Fruit fly (Drosophila melanogaster) whole organism, embryonic: ENCODE results near the gene Tbc1d22.

Experiments used
- Antp ChIP-seq: fragments of 200-800 bp; sonication (Bioruptor generic); optimal IDR thresholded peaks from 3 replicates; lab custom pipeline; 2016; ENCODE audit warnings: missing biosample characterization, missing genetic modification characterization
- B-H2 ChIP-seq: fragments of 200-800 bp; sonication (Bioruptor generic); optimal IDR thresholded peaks from 2 replicates; lab custom pipeline; 2018; ENCODE audit warnings: missing biosample characterization, mild to moderate bottlenecking, missing genetic modification characterization
- CG10321 ChIP-seq: fragments of 200-800 bp; sonication (Bioruptor generic); IDR thresholded peaks from 2 replicates; pipeline ENCODE4 v1.3.6; 2022; ENCODE audit warnings: missing biosample characterization, missing genetic modification characterization
- CG10565 ChIP-seq: fragments of 200-800 bp; sonication (Bioruptor generic); optimal IDR thresholded peaks from 3 replicates; lab custom pipeline; 2016; ENCODE audit warnings: missing biosample characterization, mild to moderate bottlenecking, missing genetic modification characterization
- CG11093 ChIP-seq: fragments of 200-800 bp; sonication (Bioruptor generic); IDR thresholded peaks from 3 replicates; pipeline ENCODE4 v1.3.6; 2022; ENCODE audit warnings: missing biosample characterization, missing genetic modification characterization
- CG14860 ChIP-seq: fragments of 200-800 bp; sonication (Bioruptor generic); IDR thresholded peaks from 3 replicates; pipeline ENCODE4 v1.3.6; 2022; ENCODE audit warnings: missing biosample characterization, missing genetic modification characterization; ENCODE audit not compliant: partially characterized antibody
- CG15011 ChIP-seq: fragments of 200-800 bp; sonication (Bioruptor generic); optimal IDR thresholded peaks from 3 replicates; lab custom pipeline; 2018; ENCODE audit warnings: missing biosample characterization, mild to moderate bottlenecking, missing genetic modification characterization
- CG16779 ChIP-seq: fragments of 200-800 bp; sonication (Bioruptor generic); IDR thresholded peaks from 2 replicates; pipeline ENCODE4 v1.3.6; 2022; ENCODE audit warnings: missing biosample characterization, missing genetic modification characterization
- CG17186 ChIP-seq: fragments of 200-800 bp; sonication (Bioruptor generic); optimal IDR thresholded peaks from 3 replicates; lab custom pipeline; 2017; ENCODE audit warnings: missing biosample characterization, missing genetic modification reagents, missing genetic modification characterization
- CG1832 ChIP-seq: fragments of 200-800 bp; sonication (Bioruptor generic); optimal IDR thresholded peaks from 2 replicates; lab custom pipeline; 2017; ENCODE audit warnings: missing biosample characterization, mild to moderate bottlenecking, missing genetic modification characterization, inconsistent platforms
- CG2129 ChIP-seq: fragments of 200-800 bp; sonication (Bioruptor generic); IDR thresholded peaks from 2 replicates; pipeline ENCODE4 v1.3.6; 2022; ENCODE audit warnings: missing biosample characterization, missing genetic modification characterization; ENCODE audit not compliant: partially characterized antibody
- CG2889 ChIP-seq: fragments of 200-800 bp; sonication (Bioruptor generic); IDR thresholded peaks from 3 replicates; pipeline ENCODE4 v1.3.6; 2022; ENCODE audit warnings: missing biosample characterization, missing genetic modification characterization
- CG30431 ChIP-seq: fragments of 200-800 bp; sonication (Bioruptor generic); optimal IDR thresholded peaks from 2 replicates; lab custom pipeline; 2017; ENCODE audit warnings: missing biosample characterization, missing genetic modification characterization
- CG32532 ChIP-seq: fragments of 200-800 bp; sonication (Bioruptor generic); IDR thresholded peaks from 2 replicates; pipeline ENCODE4 v1.3.6; 2022; ENCODE audit warnings: missing biosample characterization, missing genetic modification characterization
- CG4617 ChIP-seq: fragments of 200-800 bp; sonication (Bioruptor generic); optimal IDR thresholded peaks from 3 replicates; lab custom pipeline; 2016; ENCODE audit warnings: missing biosample characterization, missing genetic modification characterization, borderline replicate concordance
- CG4854 ChIP-seq: fragments of 200-800 bp; sonication (Bioruptor generic); optimal IDR thresholded peaks from 2 replicates; lab custom pipeline; 2016; ENCODE audit warnings: missing biosample characterization, missing genetic modification characterization, inconsistent platforms
- CG6791 ChIP-seq: fragments of 200-800 bp; sonication (Bioruptor generic); IDR thresholded peaks from 3 replicates; pipeline ENCODE4 v1.3.6; 2022; ENCODE audit warnings: missing biosample characterization, missing genetic modification characterization; ENCODE audit not compliant: partially characterized antibody
- CG8388 ChIP-seq: fragments of 200-800 bp; sonication (Bioruptor generic); optimal IDR thresholded peaks from 2 replicates; lab custom pipeline; 2019; ENCODE audit warnings: missing biosample characterization, mild to moderate bottlenecking, missing genetic modification characterization, moderate library complexity
- Camta ChIP-seq: fragments of 200-800 bp; sonication (Bioruptor generic); optimal IDR thresholded peaks from 2 replicates; lab custom pipeline; 2016; ENCODE audit warnings: missing biosample characterization, missing genetic modification characterization
- D ChIP-seq, 2 experiments: fragments of 200-800 bp in 1 of 2; fragments of >200 bp in 1 of 2; sonication (Bioruptor generic) in 1 of 2; optimal IDR thresholded peaks; 2 replicates in 1 of 2; 3 replicates in 1 of 2; lab custom pipeline; 2017; ENCODE audit warnings: mild to moderate bottlenecking in 1 of 2, missing biosample characterization in 1 of 2, missing genetic modification characterization in 1 of 2, missing genetic modification reagents in 1 of 2
- H2.0 ChIP-seq: fragments of 200-800 bp; sonication (Bioruptor generic); IDR thresholded peaks from 2 replicates; pipeline ENCODE4 v1.3.6; 2022; ENCODE audit warnings: missing biosample characterization, missing genetic modification characterization
- Hsf ChIP-seq: fragments of 200-800 bp; sonication (Bioruptor generic); optimal IDR thresholded peaks from 3 replicates; lab custom pipeline; 2016; ENCODE audit warnings: missing biosample characterization, missing genetic modification characterization
- Mad ChIP-seq: fragments of 200-800 bp; sonication (Bioruptor generic); optimal IDR thresholded peaks from 2 replicates; lab custom pipeline; 2016; ENCODE audit warnings: missing biosample characterization, missing genetic modification characterization
- Max ChIP-seq: fragments of 200-800 bp; sonication (Bioruptor generic); optimal IDR thresholded peaks from 2 replicates; lab custom pipeline; 2016; ENCODE audit warnings: missing biosample characterization, mild to moderate bottlenecking, missing genetic modification characterization
- Opbp ChIP-seq: fragments of 200-800 bp; sonication (Bioruptor generic); IDR thresholded peaks from 3 replicates; pipeline ENCODE4 v1.3.6; 2022; ENCODE audit warnings: missing biosample characterization, missing genetic modification characterization; ENCODE audit not compliant: partially characterized antibody
- Pdp1 ChIP-seq, 2 experiments: fragments of 200-800 bp; sonication (Bioruptor generic); optimal IDR thresholded peaks; 3 replicates each; lab custom pipeline; 2016; ENCODE audit warnings: missing biosample characterization in 2 of 2, missing genetic modification characterization in 2 of 2, mild to moderate bottlenecking in 1 of 2, moderate library complexity in 1 of 2
- Six4 ChIP-seq: fragments of 200-800 bp; sonication (Bioruptor generic); optimal IDR thresholded peaks from 2 replicates; lab custom pipeline; 2016; ENCODE audit warnings: missing biosample characterization, missing genetic modification characterization
- Spps ChIP-seq: fragments of 200-800 bp; sonication (Bioruptor generic); optimal IDR thresholded peaks from 2 replicates; lab custom pipeline; 2018; ENCODE audit warnings: missing biosample characterization, mild to moderate bottlenecking, missing genetic modification characterization
- Taf1 ChIP-seq: fragments of 200-800 bp; sonication (Bioruptor generic); IDR thresholded peaks from 2 replicates; pipeline ENCODE4 v1.3.6; 2022; ENCODE audit warnings: missing biosample characterization, missing genetic modification characterization
- Tbp ChIP-seq: fragments of >200 bp; optimal IDR thresholded peaks from 2 replicates; lab custom pipeline; 2018; ENCODE audit warnings: missing biosample characterization, missing genetic modification characterization
- Trl ChIP-seq, 3 experiments: fragments of >200 bp in 2 of 3; fragments of 200-800 bp in 1 of 3; sonication (Bioruptor generic) in 1 of 3; optimal IDR thresholded peaks; 2 replicates in 1 of 3; 3 replicates in 2 of 3; lab custom pipeline; 2016 to 2017; ENCODE audit warnings: missing biosample characterization in 1 of 3, missing genetic modification characterization in 1 of 3
- ab ChIP-seq: fragments of 200-800 bp; sonication (Bioruptor generic); optimal IDR thresholded peaks from 2 replicates; lab custom pipeline; 2016; ENCODE audit warnings: missing biosample characterization, missing genetic modification characterization
- ato ChIP-seq: fragments of 200-800 bp; sonication (Bioruptor generic); IDR thresholded peaks from 2 replicates; pipeline ENCODE4 v1.3.6; 2022; ENCODE audit warnings: missing biosample characterization, missing genetic modification characterization; ENCODE audit not compliant: partially characterized antibody
- ci ChIP-seq: fragments of 200-800 bp; sonication (Bioruptor generic); IDR thresholded peaks from 3 replicates; pipeline ENCODE4 v1.3.6; 2022; ENCODE audit warnings: missing biosample characterization, missing genetic modification characterization
- cwo ChIP-seq: fragments of 200-800 bp; sonication (Bioruptor generic); optimal IDR thresholded peaks from 3 replicates; lab custom pipeline; 2017; ENCODE audit warnings: missing biosample characterization, missing genetic modification characterization, mild to moderate bottlenecking, moderate library complexity, missing genetic modification reagents
- exex ChIP-seq: fragments of 200-800 bp; sonication (Bioruptor generic); optimal IDR thresholded peaks from 4 replicates; lab custom pipeline; 2018; ENCODE audit warnings: missing biosample characterization, mild to moderate bottlenecking, missing genetic modification characterization, moderate library complexity
- gcm ChIP-seq: fragments of 200-800 bp; sonication (Bioruptor generic); optimal IDR thresholded peaks from 2 replicates; lab custom pipeline; 2019; ENCODE audit warnings: missing biosample characterization, mild to moderate bottlenecking, missing genetic modification characterization, moderate library complexity
- gfzf ChIP-seq: fragments of 200-800 bp; sonication (Bioruptor generic); optimal IDR thresholded peaks from 2 replicates; lab custom pipeline; 2016; ENCODE audit warnings: missing biosample characterization, mild to moderate bottlenecking, missing genetic modification characterization, moderate library complexity
- gt ChIP-seq: fragments of 200-800 bp; sonication (Bioruptor generic); IDR thresholded peaks from 2 replicates; pipeline ENCODE4 v1.3.6; 2022; ENCODE audit warnings: missing biosample characterization, missing genetic modification characterization
- hbn ChIP-seq: fragments of 200-800 bp; sonication (Bioruptor generic); IDR thresholded peaks from 2 replicates; pipeline ENCODE4 v1.3.6; 2022; ENCODE audit warnings: missing biosample characterization, missing genetic modification characterization; ENCODE audit not compliant: partially characterized antibody
- jigr1 ChIP-seq: fragments of 200-800 bp; sonication (Bioruptor generic); IDR thresholded peaks from 3 replicates; pipeline ENCODE4 v1.3.6; 2022; ENCODE audit warnings: missing biosample characterization, missing genetic modification characterization
- peb ChIP-seq: fragments of 200-800 bp; sonication (Bioruptor generic); IDR thresholded peaks from 2 replicates; pipeline ENCODE4 v1.3.6; 2022; ENCODE audit warnings: missing biosample characterization, missing genetic modification characterization
- psq ChIP-seq: fragments of 200-800 bp; sonication (Bioruptor generic); optimal IDR thresholded peaks from 2 replicates; lab custom pipeline; 2017; ENCODE audit warnings: missing biosample characterization, missing genetic modification characterization
- pum ChIP-seq: fragments of 200-800 bp; sonication (Bioruptor generic); optimal IDR thresholded peaks from 2 replicates; lab custom pipeline; 2016; ENCODE audit warnings: missing biosample characterization, missing genetic modification characterization
- seq ChIP-seq: fragments of 200-800 bp; sonication (Bioruptor generic); IDR thresholded peaks from 2 replicates; pipeline ENCODE4 v1.3.6; 2022; ENCODE audit warnings: missing biosample characterization, missing genetic modification characterization
- sim ChIP-seq: fragments of 200-800 bp; sonication (Bioruptor generic); IDR thresholded peaks from 2 replicates; pipeline ENCODE4 v1.3.6; 2022; ENCODE audit warnings: missing biosample characterization, missing genetic modification characterization
- tna ChIP-seq: fragments of 200-800 bp; sonication (Bioruptor generic); IDR thresholded peaks from 2 replicates; pipeline ENCODE4 v1.3.6; 2022; ENCODE audit warnings: missing biosample characterization, missing genetic modification characterization; ENCODE audit not compliant: partially characterized antibody
- toy ChIP-seq: fragments of 200-800 bp; sonication (Bioruptor generic); IDR thresholded peaks from 2 replicates; pipeline ENCODE4 v1.3.6; 2022; ENCODE audit warnings: missing biosample characterization, missing genetic modification characterization
- unpg ChIP-seq: fragments of 200-800 bp; sonication (Bioruptor generic); optimal IDR thresholded peaks from 3 replicates; lab custom pipeline; 2018; ENCODE audit warnings: missing biosample characterization, mild to moderate bottlenecking, missing genetic modification characterization, moderate library complexity

Gene Tbc1d22

dm6 chr3R:21140458-21140857 is 38.5 kb downstream of the Tbc1d22 start, which contains the start of gene SNF4Agamma (continued):
- TF ChIP-seq toy (GFP tag; lab: Robert Waterston, UW), result no peak
- TF ChIP-seq CG11093 (GFP tag; lab: Robert Waterston, UW), result no peak
- no peak for TF ChIP-seq CG10565 (GFP tag; lab: Kevin White, UChicago)
- no peak for TF ChIP-seq tna (GFP tag; lab: Robert Waterston, UW)
- TF ChIP-seq ci (GFP tag; lab: Robert Waterston, UW), result no peak
- peak; percentile 58; the same call in 2 of the 3 replicates for TF ChIP-seq Opbp
- TF ChIP-seq Six4, result no peak
- peak; percentile 63 for TF ChIP-seq hbn (GFP tag; lab: Robert Waterston, UW)
- no peak for TF ChIP-seq ab
- TF ChIP-seq CG30431 (GFP tag; lab: Kevin White, UChicago), result no peak
- no peak for TF ChIP-seq Max (GFP tag; lab: Kevin White, UChicago)
- no peak for TF ChIP-seq CG8388 (GFP tag; lab: Kevin White, UChicago)
- no peak for TF ChIP-seq CG2889 (GFP tag; lab: Robert Waterston, UW)
- TF ChIP-seq CG2129 (GFP tag; lab: Robert Waterston, UW), result peak; percentile 60
- TF ChIP-seq CG4854 (GFP tag; lab: Kevin White, UChicago), result peak; percentile 20
- no peak for TF ChIP-seq CG16779 (GFP tag; lab: Robert Waterston, UW)
- peak; percentile 4 for TF ChIP-seq Hsf (GFP tag; lab: Kevin White, UChicago)
- TF ChIP-seq jigr1 (GFP tag; lab: Robert Waterston, UW), result no peak
- no peak for TF ChIP-seq peb (GFP tag; lab: Robert Waterston, UW)
- TF ChIP-seq Camta, result peak; percentile 7
- TF ChIP-seq sim, result no peak
- no peak for TF ChIP-seq gt (GFP tag; lab: Robert Waterston, UW)
- no peak for TF ChIP-seq Trl (optimal IDR thresholded peaks at IDR 0.05; lab: Kevin White, UChicago)
- no peak for TF ChIP-seq Trl (GFP tag; optimal IDR thresholded peaks at IDR 0.05; lab: Kevin White, UChicago)
- TF ChIP-seq cwo (GFP tag; lab: Kevin White, UChicago), result no peak

dm6 chr3R:21141341-21141740 is 39.3 kb downstream of the Tbc1d22 start:
- TF ChIP-seq Antp (GFP tag; lab: Kevin White, UChicago) (no peak), Tbp (GFP tag; lab: Kevin White, UChicago) (no peak), gcm (no peak), CG1832 (no peak), exex (tag; lab: Kevin White, UChicago) (peak; percentile 69), CG10321 (GFP tag; lab: Robert Waterston, UW) (peak; percentile 51; the same call in 1 of the 2 replicates), pum (GFP tag; lab: Kevin White, UChicago) (no peak), ato (0 out of 2 replicates have a peak, but pooled peaks have one; percentile 18), CG14860 (no peak), Pdp1 (GFP tag; optimal IDR thresholded peaks at IDR 0.05; lab: Kevin White, UChicago) (peak in 1 of 2 experiments; percentile 71), D (optimal IDR thresholded peaks at IDR 0.05; lab: Kevin White, UChicago) (no peak), D (GFP tag; optimal IDR thresholded peaks at IDR 0.05; lab: Kevin White, UChicago) (no peak), B-H2 (no peak), psq (GFP tag; lab: Kevin White, UChicago) (no peak), Spps (tag; lab: Kevin White, UChicago) (no peak), CG17186 (GFP tag; lab: Kevin White, UChicago) (no peak), Trl (optimal IDR thresholded peaks at IDR 0.05; lab: Kevin White, UChicago) (peak in 1 of 2 experiments; percentile 54), Trl (GFP tag; optimal IDR thresholded peaks at IDR 0.05; lab: Kevin White, UChicago) (no peak), CG32532 (GFP tag; lab: Robert Waterston, UW) (no peak), unpg (GFP tag; lab: Kevin White, UChicago) (no peak), Taf1 (GFP tag; lab: Robert Waterston, UW) (0 out of 2 replicates have a peak, but pooled peaks have one; percentile 22), Mad (no peak), CG4617 (no peak), CG6791 (GFP tag; lab: Robert Waterston, UW) (no peak), toy (GFP tag; lab: Robert Waterston, UW) (no peak), CG15011 (GFP tag; lab: Kevin White, UChicago) (peak; percentile 4), seq (peak; percentile 73), gfzf (GFP tag; lab: Kevin White, UChicago) (no peak), H2.0 (GFP tag; lab: Robert Waterston, UW) (no peak)
